Fruit fly (Drosophila melanogaster) whole organism, prepupa: ENCODE data around the gene ATPsynD.
A peak's percentile ranks its signal among the peaks of the same experiment; 100 is the strongest.

Source experiments
- CG10631 ChIP-seq: fragments of 200-800 bp; sonication (Bioruptor generic); optimal IDR thresholded peaks from 2 replicates; lab custom pipeline; 2016; ENCODE audit warnings: missing biosample characterization, missing genetic modification characterization
- CG10669 ChIP-seq: fragments of 200-800 bp; sonication (Bioruptor generic); optimal IDR thresholded peaks from 3 replicates; lab custom pipeline; 2018; ENCODE audit warnings: missing biosample characterization, mild to moderate bottlenecking, missing genetic modification characterization, moderate library complexity
- CG11294 ChIP-seq: fragments of 200-800 bp; sonication (Bioruptor generic); IDR thresholded peaks from 2 replicates; pipeline ENCODE4 v1.3.6; 2022; ENCODE audit warnings: missing biosample characterization, missing genetic modification characterization
- CG11762 ChIP-seq: fragments of 200-800 bp; sonication (Bioruptor generic); optimal IDR thresholded peaks from 3 replicates; lab custom pipeline; 2016; ENCODE audit warnings: missing biosample characterization, missing genetic modification characterization; ENCODE audit not compliant: insufficient read depth
- CG11902 ChIP-seq: fragments of 200-800 bp; sonication (Bioruptor generic); optimal IDR thresholded peaks from 3 replicates; lab custom pipeline; 2016; ENCODE audit warnings: missing biosample characterization, missing genetic modification characterization
- CG31627 ChIP-seq: fragments of 200-800 bp; sonication (Bioruptor generic); optimal IDR thresholded peaks from 3 replicates; lab custom pipeline; 2016; ENCODE audit warnings: missing biosample characterization, missing genetic modification characterization
- CG32006 ChIP-seq: fragments of 200-800 bp; sonication (Bioruptor generic); optimal IDR thresholded peaks from 3 replicates; lab custom pipeline; 2017; ENCODE audit warnings: missing biosample characterization, mild to moderate bottlenecking, missing genetic modification characterization
- CG34406 ChIP-seq: fragments of 200-800 bp; sonication (Bioruptor generic); optimal IDR thresholded peaks from 3 replicates; lab custom pipeline; 2016; ENCODE audit warnings: missing biosample characterization, missing genetic modification characterization
- CG4318 ChIP-seq: fragments of 200-800 bp; sonication (Bioruptor generic); optimal IDR thresholded peaks from 3 replicates; lab custom pipeline; 2017; ENCODE audit warnings: missing biosample characterization, mild to moderate bottlenecking, missing genetic modification characterization
- CG6163 ChIP-seq: fragments of 200-800 bp; sonication (Bioruptor generic); IDR thresholded peaks from 3 replicates; pipeline ENCODE4 v1.3.6; 2022; ENCODE audit warnings: missing biosample characterization, missing genetic modification characterization
- CG6792 ChIP-seq: fragments of 200-800 bp; sonication (Bioruptor generic); optimal IDR thresholded peaks from 3 replicates; lab custom pipeline; 2016; ENCODE audit warnings: missing biosample characterization, missing genetic modification characterization
- CG6854 ChIP-seq: fragments of 200-800 bp; sonication (Bioruptor generic); optimal IDR thresholded peaks from 2 replicates; lab custom pipeline; 2017; ENCODE audit warnings: missing biosample characterization, mild to moderate bottlenecking, missing genetic modification characterization
- CG7368 ChIP-seq: fragments of 200-800 bp; sonication (Bioruptor generic); optimal IDR thresholded peaks from 3 replicates; lab custom pipeline; 2016; ENCODE audit warnings: missing biosample characterization, missing genetic modification characterization
- CG8119 ChIP-seq: fragments of 200-800 bp; sonication (Bioruptor generic); IDR thresholded peaks from 3 replicates; pipeline ENCODE4 v1.3.6; 2022; ENCODE audit warnings: missing biosample characterization, missing genetic modification characterization
- CG8632 ChIP-seq: fragments of 200-800 bp; sonication (Bioruptor generic); optimal IDR thresholded peaks from 3 replicates; lab custom pipeline; 2016; ENCODE audit warnings: missing biosample characterization, missing genetic modification characterization
- Eip78C ChIP-seq: fragments of 200-800 bp; sonication (Bioruptor generic); peaks from one replicate; lab custom pipeline; 2016; ENCODE audit warnings: missing biosample characterization, missing genetic modification characterization
- Ets21C ChIP-seq: fragments of 200-800 bp; sonication (Bioruptor generic); optimal IDR thresholded peaks from 3 replicates; lab custom pipeline; 2016; ENCODE audit warnings: missing biosample characterization, missing genetic modification characterization
- Ets96B ChIP-seq: fragments of 200-800 bp; optimal IDR thresholded peaks from 2 replicates; lab custom pipeline; 2019; ENCODE audit warnings: missing biosample characterization, mild to moderate bottlenecking, missing genetic modification characterization, moderate library complexity
- Gug ChIP-seq: fragments of 200-800 bp; sonication (Bioruptor generic); IDR thresholded peaks from 2 replicates; pipeline ENCODE4 v1.3.6; 2022; ENCODE audit warnings: missing biosample characterization, missing genetic modification characterization
- Hr39 ChIP-seq: fragments of 200-800 bp; sonication (Bioruptor generic); optimal IDR thresholded peaks from 2 replicates; lab custom pipeline; 2016; ENCODE audit warnings: missing biosample characterization, missing genetic modification characterization
- Hr4 ChIP-seq: fragments of 200-800 bp; sonication (Bioruptor generic); optimal IDR thresholded peaks from 3 replicates; lab custom pipeline; 2016; ENCODE audit warnings: missing biosample characterization, missing genetic modification characterization
- Lpt ChIP-seq: fragments of 200-800 bp; sonication (Bioruptor generic); optimal IDR thresholded peaks from 3 replicates; lab custom pipeline; 2016; ENCODE audit warnings: missing biosample characterization, missing genetic modification characterization
- Met ChIP-seq: fragments of 200-800 bp; sonication (Bioruptor generic); optimal IDR thresholded peaks from 3 replicates; lab custom pipeline; 2016; ENCODE audit warnings: missing biosample characterization, missing genetic modification characterization
- OdsH ChIP-seq: fragments of 200-800 bp; sonication (Bioruptor generic); optimal IDR thresholded peaks from 3 replicates; lab custom pipeline; 2016; ENCODE audit warnings: missing biosample characterization, missing genetic modification characterization
- Smox ChIP-seq: fragments of 200-800 bp; sonication (Bioruptor generic); optimal IDR thresholded peaks from 3 replicates; lab custom pipeline; 2016; ENCODE audit warnings: missing biosample characterization, missing genetic modification characterization
- Sox102F ChIP-seq: fragments of 200-800 bp; sonication (Bioruptor generic); optimal IDR thresholded peaks from 2 replicates; lab custom pipeline; 2016; ENCODE audit warnings: missing biosample characterization, mild to moderate bottlenecking, missing genetic modification characterization
- Sox14 ChIP-seq: fragments of 200-800 bp; sonication (Bioruptor generic); optimal IDR thresholded peaks from 3 replicates; lab custom pipeline; 2016; ENCODE audit warnings: missing biosample characterization, missing genetic modification characterization
- Sox15 ChIP-seq: fragments of 200-800 bp; sonication (Bioruptor generic); optimal IDR thresholded peaks from 3 replicates; lab custom pipeline; 2016; ENCODE audit warnings: missing biosample characterization, missing genetic modification characterization
- achi ChIP-seq: fragments of 200-800 bp; sonication (Bioruptor generic); optimal IDR thresholded peaks from 3 replicates; lab custom pipeline; 2016; ENCODE audit warnings: missing biosample characterization, missing genetic modification characterization
- cyc ChIP-seq: fragments of 200-800 bp; sonication (Bioruptor generic); optimal IDR thresholded peaks from 3 replicates; lab custom pipeline; 2016; ENCODE audit warnings: missing biosample characterization, missing genetic modification characterization
- dsx ChIP-seq: fragments of 200-800 bp; optimal IDR thresholded peaks from 3 replicates; lab custom pipeline; 2019; ENCODE audit warnings: missing biosample characterization, mild to moderate bottlenecking, missing genetic modification characterization, moderate library complexity; ENCODE audit not compliant: poor library complexity, severe bottlenecking
- esn ChIP-seq: fragments of 200-800 bp; sonication (Bioruptor generic); optimal IDR thresholded peaks from 2 replicates; lab custom pipeline; 2016; ENCODE audit warnings: missing biosample characterization, mild to moderate bottlenecking, missing genetic modification characterization, moderate library complexity
- fd59A ChIP-seq: fragments of 200-800 bp; sonication (Bioruptor generic); optimal IDR thresholded peaks from 2 replicates; lab custom pipeline; 2017; ENCODE audit warnings: missing biosample characterization, mild to moderate bottlenecking, missing genetic modification characterization, missing genetic modification reagents
- fd85E ChIP-seq: fragments of 200-800 bp; sonication (Bioruptor generic); optimal IDR thresholded peaks from 3 replicates; lab custom pipeline; 2016; ENCODE audit warnings: missing biosample characterization, missing genetic modification characterization
- fkh ChIP-seq: fragments of 200-800 bp; sonication (Bioruptor generic); optimal IDR thresholded peaks from 3 replicates; lab custom pipeline; 2017; ENCODE audit warnings: missing biosample characterization, mild to moderate bottlenecking, missing genetic modification characterization, moderate library complexity
- lz ChIP-seq: fragments of 200-800 bp; sonication (Bioruptor generic); optimal IDR thresholded peaks from 3 replicates; lab custom pipeline; 2016; ENCODE audit warnings: missing biosample characterization, missing genetic modification characterization
- pdm3 ChIP-seq: fragments of 200-800 bp; sonication (Bioruptor generic); optimal IDR thresholded peaks from 3 replicates; lab custom pipeline; 2016; ENCODE audit warnings: missing biosample characterization, missing genetic modification characterization
- salr ChIP-seq, 2 experiments: fragments of 200-800 bp; sonication (Bioruptor generic); optimal IDR thresholded peaks; 3 replicates each; lab custom pipeline; 2016 to 2018; ENCODE audit warnings: missing biosample characterization in 2 of 2, missing genetic modification characterization in 2 of 2, mild to moderate bottlenecking in 1 of 2
- spab ChIP-seq: fragments of 200-800 bp; sonication (Bioruptor generic); optimal IDR thresholded peaks from 2 replicates; lab custom pipeline; 2017; ENCODE audit warnings: missing biosample characterization, mild to moderate bottlenecking, missing genetic modification characterization, missing genetic modification reagents
- svp ChIP-seq: fragments of 200-800 bp; sonication (Bioruptor generic); peaks from one replicate; lab custom pipeline; 2016; ENCODE audit warnings: missing biosample characterization, missing genetic modification characterization
- vri ChIP-seq: fragments of 200-800 bp; sonication (Bioruptor generic); optimal IDR thresholded peaks from 3 replicates; lab custom pipeline; 2016; ENCODE audit warnings: missing biosample characterization, mild to moderate bottlenecking, missing genetic modification characterization

ATPsynD gene

DNA sequence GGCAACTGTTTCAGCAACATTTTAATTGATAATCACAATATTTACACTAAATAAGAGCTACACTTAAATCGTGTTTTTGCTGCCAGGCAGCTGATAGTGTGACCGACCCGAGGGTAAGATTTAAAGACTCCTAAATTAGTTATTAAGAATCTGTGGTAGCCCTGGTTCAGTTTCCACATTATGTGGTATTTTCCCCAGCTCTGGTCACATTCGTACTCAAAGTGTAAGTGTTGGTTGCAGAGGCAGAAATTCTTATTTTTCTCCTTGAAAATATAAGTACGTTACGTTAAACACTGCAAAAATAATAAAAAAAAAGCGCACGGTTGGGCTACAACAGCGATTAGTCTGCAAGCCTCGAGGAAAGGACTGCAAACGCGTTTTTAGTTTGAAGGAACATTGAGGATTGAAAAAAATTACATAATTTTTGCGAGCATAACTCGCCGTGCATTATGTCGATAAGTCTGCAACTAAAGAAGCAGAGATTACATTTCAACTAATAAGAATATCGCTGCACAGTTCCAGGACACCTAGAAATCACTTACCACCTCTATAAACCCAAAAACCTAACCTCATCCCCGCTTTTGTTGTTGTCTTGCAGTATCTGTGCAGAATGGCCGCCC, at the start of gene ATPsynD, which contains the start of gene mRpL55:
TSS of gene ATPsynD (plus strand) at position 202 of the 620 bp plus-strand sequence.
TSS of gene mRpL55 (minus strand) at position 107 of the 620 bp plus-strand sequence.
- TF ChIP-seq fd85E (GFP tag; lab: Kevin White, UChicago) (no peak), Hr39 (GFP tag; lab: Kevin White, UChicago) (no peak), esn (GFP tag; lab: Kevin White, UChicago) (peak; percentile 20), CG11902 (GFP tag; lab: Kevin White, UChicago) (no peak), Sox14 (peak; percentile 14), vri (GFP tag; lab: Kevin White, UChicago) (peak; percentile 92), Eip78C (peak; percentile 64), fkh (peak; percentile 22), Smox (no peak), Lpt (GFP tag; lab: Kevin White, UChicago) (no peak), lz (GFP tag; lab: Kevin White, UChicago) (no peak)

DNA sequence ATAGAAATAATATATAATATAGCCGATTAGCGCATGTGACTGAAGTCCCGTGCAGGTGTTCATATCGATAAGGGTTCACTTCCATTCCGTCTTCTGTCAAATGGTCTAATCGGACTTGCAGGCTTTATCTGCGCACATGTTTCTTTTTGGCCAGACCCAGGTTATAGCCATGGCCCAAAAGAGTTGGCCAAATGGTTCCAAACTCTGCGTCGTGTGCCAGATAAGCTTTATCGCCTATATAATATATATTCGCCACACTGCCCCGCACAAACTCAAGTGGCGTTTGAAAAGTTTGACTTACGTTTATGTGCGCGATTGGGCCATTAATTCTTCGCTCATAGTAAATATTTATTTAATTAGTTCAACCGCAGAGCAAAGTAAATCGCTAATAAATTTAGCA, 43.6 kb upstream of the ATPsynD start:
- TF ChIP-seq CG7368 (GFP tag; lab: Kevin White, UChicago), result no peak
- no peak for TF ChIP-seq dsx (GFP tag; lab: Kevin White, UChicago)
- TF ChIP-seq vri (GFP tag; lab: Kevin White, UChicago), result peak; percentile 67
- no peak for TF ChIP-seq OdsH (GFP tag; lab: Kevin White, UChicago)

DNA sequence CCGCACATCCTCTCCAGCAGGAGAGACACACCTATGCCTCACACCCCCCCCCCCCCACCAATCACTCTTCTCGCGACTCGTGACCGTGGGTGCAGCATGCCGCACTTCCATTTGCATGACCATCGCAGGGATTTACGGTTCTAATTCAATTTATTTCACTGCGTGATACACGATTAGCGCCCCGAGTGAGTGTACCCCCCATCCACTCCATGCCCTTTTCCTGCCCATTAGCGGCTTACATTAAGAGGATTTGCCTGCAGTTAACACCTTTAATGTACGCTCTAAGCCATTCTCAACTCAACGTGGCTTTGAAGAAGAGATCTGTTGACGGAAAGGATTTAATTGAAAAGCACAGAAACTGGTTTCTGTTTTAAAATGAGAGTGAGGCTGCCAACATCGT, 42.3 kb upstream of the ATPsynD start:
- TF ChIP-seq CG6792 (no peak), spab (no peak), fd59A (no peak), Ets96B (tag; lab: Kevin White, UChicago) (no peak), esn (GFP tag; lab: Kevin White, UChicago) (no peak), CG4318 (GFP tag; lab: Kevin White, UChicago) (no peak)

DNA sequence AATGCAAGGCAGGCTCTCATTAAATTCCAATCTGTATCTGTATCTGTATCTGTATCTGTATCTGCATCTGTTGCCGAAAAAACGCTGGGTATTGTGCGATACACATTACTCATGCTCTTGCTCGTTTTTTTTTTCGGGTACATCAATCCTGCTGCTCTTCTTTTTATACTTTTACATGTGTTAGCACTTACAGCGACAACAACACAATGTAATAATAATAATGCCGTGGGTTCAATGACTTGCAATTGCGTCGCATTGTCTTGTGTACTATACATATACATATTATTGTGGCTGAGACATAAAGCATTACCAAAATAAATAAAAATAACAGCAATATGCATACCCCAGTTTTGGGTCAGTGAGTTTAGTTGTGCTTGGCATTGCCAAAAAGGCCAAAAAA, 40.0 kb upstream of the ATPsynD start:
- no peak for TF ChIP-seq CG11902 (GFP tag; lab: Kevin White, UChicago)
- no peak for TF ChIP-seq CG6792
- no peak for TF ChIP-seq vri (GFP tag; lab: Kevin White, UChicago)
- no peak for TF ChIP-seq Sox102F (GFP tag; lab: Kevin White, UChicago)
- no peak for TF ChIP-seq cyc
- TF ChIP-seq OdsH (GFP tag; lab: Kevin White, UChicago), result no peak
- peak; percentile 30 for TF ChIP-seq Eip78C
- TF ChIP-seq Met (GFP tag; lab: Kevin White, UChicago), result peak; percentile 39
- TF ChIP-seq pdm3, result no peak

DNA sequence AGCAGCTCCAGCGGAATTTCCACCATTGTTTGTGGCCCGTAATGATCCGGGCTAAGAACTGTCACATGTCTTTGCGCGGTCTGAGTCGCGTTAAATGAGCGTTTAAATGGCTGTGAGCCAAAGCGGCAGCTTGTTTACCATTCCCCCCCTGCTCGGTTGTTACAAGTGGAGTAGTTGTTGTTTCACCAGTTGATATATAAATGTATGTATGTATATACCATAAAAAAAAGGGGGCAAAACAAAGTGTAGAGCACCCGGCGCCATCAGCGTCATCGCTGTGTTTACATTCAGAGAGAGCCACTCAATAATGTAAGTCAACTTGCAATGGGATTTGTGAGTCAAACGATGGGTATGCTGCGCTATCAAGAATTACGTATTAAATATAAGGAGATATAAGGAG, 37.9 kb upstream of the ATPsynD start:
- TF ChIP-seq Sox15 (GFP tag; lab: Kevin White, UChicago) (no peak), CG8119 (GFP tag; lab: Robert Waterston, UW) (no peak), CG10669 (no peak), CG32006 (GFP tag; lab: Kevin White, UChicago) (no peak), dsx (GFP tag; lab: Kevin White, UChicago) (peak; percentile 17), CG4318 (GFP tag; lab: Kevin White, UChicago) (no peak), Hr39 (GFP tag; lab: Kevin White, UChicago) (no peak), salr (GFP tag; optimal IDR thresholded peaks at IDR 0.05; lab: Kevin White, UChicago) (no peak), Gug (GFP tag; lab: Robert Waterston, UW) (peak; percentile 22; the same call in 1 of the 2 replicates), Sox14 (no peak), Ets96B (tag; lab: Kevin White, UChicago) (no peak), Smox (no peak), CG31627 (GFP tag; lab: Kevin White, UChicago) (no peak), CG6854 (GFP tag; lab: Kevin White, UChicago) (no peak), CG10631 (peak; percentile 37), CG6163 (0 out of 3 replicates have a peak, but pooled peaks have one; percentile 44), achi (GFP tag; lab: Kevin White, UChicago) (peak; percentile 19), cyc (no peak), Ets21C (GFP tag; lab: Kevin White, UChicago) (no peak), Hr4 (GFP tag; lab: Kevin White, UChicago) (peak; percentile 11), CG6792 (no peak), CG11294 (GFP tag; lab: Robert Waterston, UW) (no peak), CG34406 (GFP tag; lab: Kevin White, UChicago) (no peak), CG8632 (GFP tag; lab: Kevin White, UChicago) (no peak), esn (GFP tag; lab: Kevin White, UChicago) (no peak), lz (GFP tag; lab: Kevin White, UChicago) (no peak), CG7368 (GFP tag; lab: Kevin White, UChicago) (no peak), svp (GFP tag; lab: Kevin White, UChicago) (peak; percentile 46), OdsH (GFP tag; lab: Kevin White, UChicago) (no peak), CG11762 (no peak)
